Fruit fly (Drosophila melanogaster) whole organism, pupa: ENCODE results near the gene mgl.

Experiments used
- CG15710 ChIP-seq: fragments of 200-800 bp; sonication (Bioruptor generic); optimal IDR thresholded peaks from 2 replicates; lab custom pipeline; 2018; ENCODE audit warnings: missing biosample characterization, mild to moderate bottlenecking, missing genetic modification characterization, moderate library complexity
- CG17806 ChIP-seq: fragments of 200-800 bp; sonication (Bioruptor generic); optimal IDR thresholded peaks from 2 replicates; lab custom pipeline; 2018; ENCODE audit warnings: missing biosample characterization, mild to moderate bottlenecking, missing genetic modification characterization, moderate library complexity
- CG32121 ChIP-seq: fragments of 200-800 bp; sonication (Bioruptor generic); IDR thresholded peaks from 2 replicates; pipeline ENCODE4 v1.3.6; 2022; ENCODE audit warnings: missing biosample characterization, missing genetic modification characterization
- CG4496 ChIP-seq: fragments of 200-800 bp; sonication (Bioruptor generic); IDR thresholded peaks from 3 replicates; pipeline ENCODE4 v1.3.6; 2022; ENCODE audit warnings: missing biosample characterization, missing genetic modification characterization
- CG8301 ChIP-seq: fragments of 200-800 bp; sonication (Bioruptor generic); optimal IDR thresholded peaks from 2 replicates; lab custom pipeline; 2018; ENCODE audit warnings: missing biosample characterization, mild to moderate bottlenecking, missing genetic modification characterization
- D1 ChIP-seq: fragments of 200-800 bp; sonication (Bioruptor generic); optimal IDR thresholded peaks from 2 replicates; lab custom pipeline; 2018; ENCODE audit warnings: missing biosample characterization, mild to moderate bottlenecking, missing genetic modification characterization, moderate library complexity
- EcR ChIP-seq: fragments of 200-800 bp; sonication (Bioruptor generic); optimal IDR thresholded peaks from 3 replicates; lab custom pipeline; 2019; ENCODE audit warnings: missing biosample characterization, missing genetic modification characterization, mild to moderate bottlenecking, moderate library complexity, missing genetic modification reagents
- Ets98B ChIP-seq: fragments of 200-800 bp; sonication (Bioruptor generic); IDR thresholded peaks from 2 replicates; pipeline ENCODE4 v1.3.6; 2022; ENCODE audit warnings: missing biosample characterization, missing genetic modification characterization
- fd96Ca ChIP-seq: fragments of 200-800 bp; sonication (Bioruptor generic); IDR thresholded peaks from 3 replicates; pipeline ENCODE4 v1.3.6; 2022; ENCODE audit warnings: missing biosample characterization, missing genetic modification characterization
- gl ChIP-seq: fragments of 200-800 bp; sonication (Bioruptor generic); optimal IDR thresholded peaks from 2 replicates; lab custom pipeline; 2018; ENCODE audit warnings: missing biosample characterization, mild to moderate bottlenecking, missing genetic modification characterization

DNA sequence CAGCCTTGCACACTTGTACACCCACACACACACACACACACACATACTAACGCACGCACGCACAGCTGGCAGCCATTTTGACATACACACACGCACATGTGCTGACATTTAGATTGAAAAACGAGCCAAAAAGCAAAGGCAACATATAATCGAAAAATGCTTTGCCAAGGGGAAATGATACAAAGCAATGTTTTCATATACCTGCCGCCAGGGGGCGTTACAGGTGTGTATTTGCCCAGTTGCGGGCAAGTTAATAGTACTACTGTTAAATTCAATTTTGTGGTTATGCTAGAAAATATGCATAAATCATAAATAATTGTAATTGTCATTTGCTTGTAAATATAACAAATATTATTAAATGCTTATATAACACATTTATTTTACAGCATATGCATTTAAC, 32.5 kb upstream of the mgl start:
- no peak for TF ChIP-seq CG15710 (tag; lab: Kevin White, UChicago)
- no peak for TF ChIP-seq D1
- TF ChIP-seq CG8301 (tag; lab: Kevin White, UChicago) = no peak
- TF ChIP-seq Ets98B (GFP tag; lab: Robert Waterston, UW) = no peak
- TF ChIP-seq CG32121 (GFP tag; lab: Robert Waterston, UW) = no peak
- no peak for TF ChIP-seq CG17806 (tag; lab: Kevin White, UChicago)
- no peak for TF ChIP-seq EcR (GFP tag; lab: Kevin White, UChicago)
- TF ChIP-seq fd96Ca (GFP tag; lab: Robert Waterston, UW) = no peak
- TF ChIP-seq gl = no peak
- TF ChIP-seq CG4496 = no peak
